Fruit fly (Drosophila melanogaster) whole organism, adult: ENCODE results near the gene CG32668.

Experiments used
- CG12768 ChIP-seq: fragments of 200-800 bp; sonication (Bioruptor generic); optimal IDR thresholded peaks from 2 replicates; lab custom pipeline; 2017; ENCODE audit warnings: missing biosample characterization, missing genetic modification characterization, mild to moderate bottlenecking, moderate library complexity, missing genetic modification reagents
- CG1620 ChIP-seq: fragments of 200-800 bp; sonication (Bioruptor generic); optimal IDR thresholded peaks from 2 replicates; lab custom pipeline; 2016; ENCODE audit warnings: missing biosample characterization, missing genetic modification characterization
- CG33017 ChIP-seq: fragments of 200-800 bp; sonication (Bioruptor generic); optimal IDR thresholded peaks from 2 replicates; lab custom pipeline; 2018; ENCODE audit warnings: missing biosample characterization, mild to moderate bottlenecking, missing genetic modification characterization, moderate library complexity
- CG7101 ChIP-seq: fragments of 200-800 bp; sonication (Bioruptor generic); optimal IDR thresholded peaks from 2 replicates; lab custom pipeline; 2018; ENCODE audit warnings: missing biosample characterization, mild to moderate bottlenecking, missing genetic modification characterization, moderate library complexity
- Clk ChIP-seq: fragments of 200-800 bp; sonication (Bioruptor generic); optimal IDR thresholded peaks from 2 replicates; lab custom pipeline; 2017; ENCODE audit warnings: missing biosample characterization, missing genetic modification characterization
- Crg-1 ChIP-seq: fragments of 200-800 bp; sonication (Bioruptor generic); optimal IDR thresholded peaks from 2 replicates; lab custom pipeline; 2016; ENCODE audit warnings: missing biosample characterization, missing genetic modification characterization
- bab1 ChIP-seq: fragments of 200-800 bp; sonication (Bioruptor generic); optimal IDR thresholded peaks from 3 replicates; lab custom pipeline; 2019; ENCODE audit warnings: missing biosample characterization, mild to moderate bottlenecking, missing genetic modification characterization, moderate library complexity
- cic ChIP-seq: fragments of 200-800 bp; sonication (Bioruptor generic); optimal IDR thresholded peaks from 2 replicates; lab custom pipeline; 2017; ENCODE audit warnings: missing biosample characterization, mild to moderate bottlenecking, missing genetic modification characterization, moderate library complexity
- cnc ChIP-seq, 2 experiments: fragments of >200 bp; optimal IDR thresholded peaks; 2 replicates each; lab custom pipeline; 2017
- kay ChIP-seq: fragments of 200-800 bp; sonication (Bioruptor generic); peaks from one replicate; lab custom pipeline; 2016; ENCODE audit warnings: missing biosample characterization, missing genetic modification characterization, borderline replicate concordance
- ovo ChIP-seq: fragments of 200-800 bp; sonication (Bioruptor generic); optimal IDR thresholded peaks from 2 replicates; lab custom pipeline; 2016; ENCODE audit warnings: missing biosample characterization, missing genetic modification characterization
- pad ChIP-seq: fragments of 200-800 bp; sonication (Bioruptor generic); optimal IDR thresholded peaks from 3 replicates; lab custom pipeline; 2017; ENCODE audit warnings: missing biosample characterization, missing genetic modification characterization, mild to moderate bottlenecking, moderate library complexity, missing genetic modification reagents

DNA sequence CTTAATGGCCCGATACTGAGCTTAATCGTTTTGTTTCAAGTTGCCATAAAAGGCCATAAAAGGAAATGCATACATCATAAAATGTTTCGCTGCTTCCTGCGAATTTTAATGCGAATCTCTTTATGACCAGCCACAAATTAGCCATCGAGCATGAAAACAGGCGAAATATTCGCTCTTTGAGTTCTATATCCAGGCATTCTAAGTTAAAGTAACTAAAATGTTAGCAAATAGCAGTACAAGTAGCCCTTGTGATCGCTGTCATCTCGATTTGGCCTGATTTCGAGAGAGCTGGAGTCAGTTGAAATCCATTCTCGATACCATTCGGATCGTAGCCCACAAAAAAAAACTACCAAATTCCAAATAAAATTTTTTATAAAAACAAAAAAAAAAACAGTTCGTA, 42.4 kb upstream of the CG32668 start, which contains the start of gene CG11106:
- TF ChIP-seq Crg-1 (GFP tag; lab: Kevin White, UChicago): no peak
- TF ChIP-seq kay: no peak
- no peak for TF ChIP-seq CG1620 (GFP tag; lab: Kevin White, UChicago)
- no peak for TF ChIP-seq ovo (GFP tag; lab: Kevin White, UChicago)
- TF ChIP-seq cnc (optimal IDR thresholded peaks at IDR 0.05; lab: Kevin White, UChicago): no peak
- no peak for TF ChIP-seq Clk (GFP tag; lab: Kevin White, UChicago)
- no peak for TF ChIP-seq pad (GFP tag; lab: Kevin White, UChicago)
- TF ChIP-seq CG33017 (tag; lab: Kevin White, UChicago): no peak
- TF ChIP-seq CG12768: no peak
- no peak for TF ChIP-seq bab1 (GFP tag; lab: Kevin White, UChicago)
- TF ChIP-seq cic (GFP tag; lab: Kevin White, UChicago): no peak
- no peak for TF ChIP-seq CG7101 (tag; lab: Kevin White, UChicago)
